Worm (Caenorhabditis elegans) whole organism, early embryonic: ENCODE data around the gene T04C12.11.
A peak's percentile ranks its signal among the peaks of the same experiment; 100 is the strongest.

Experiments used
- B0310.2 ChIP-seq: sonication (generic microtip); optimal IDR thresholded peaks from 2 replicates; lab custom pipeline; 2016; ENCODE audit warnings: mild to moderate bottlenecking, missing genetic modification characterization, missing compliant biosample characterization
- F13C5.2 ChIP-seq: sonication (generic microtip); optimal IDR thresholded peaks from 2 replicates; lab custom pipeline; 2017; ENCODE audit warnings: mild to moderate bottlenecking, missing genetic modification characterization, inconsistent platforms, missing compliant biosample characterization
- aly-1 ChIP-seq: sonication (generic microtip); optimal IDR thresholded peaks from 2 replicates; lab custom pipeline; 2016; ENCODE audit warnings: missing genetic modification characterization, missing compliant biosample characterization
- ama-1 ChIP-seq: fragments of 150-350 bp; optimal IDR thresholded peaks from 2 replicates; lab custom pipeline; 2014
- ceh-13 ChIP-seq: fragments of 200-800 bp; sonication (Bioruptor generic); optimal IDR thresholded peaks from 2 replicates; lab custom pipeline; 2018; ENCODE audit warnings: mild to moderate bottlenecking, missing genetic modification characterization, missing compliant biosample characterization
- ceh-36 ChIP-seq: sonication (generic microtip); optimal IDR thresholded peaks from 2 replicates; lab custom pipeline; 2016; ENCODE audit warnings: missing genetic modification characterization, inconsistent platforms, missing compliant biosample characterization
- ets-7 ChIP-seq: sonication (generic microtip); optimal IDR thresholded peaks from 2 replicates; lab custom pipeline; 2016; ENCODE audit warnings: missing genotype, missing genetic modification characterization, missing compliant biosample characterization
- flt-1 ChIP-seq: fragments of 200-800 bp; sonication (Bioruptor generic); IDR thresholded peaks from 2 replicates; pipeline ENCODE4 v1.3.6; 2022; ENCODE audit warnings: missing genetic modification characterization, missing compliant biosample characterization
- hmbx-1 ChIP-seq: sonication (generic microtip); optimal IDR thresholded peaks from 2 replicates; lab custom pipeline; 2016; ENCODE audit warnings: mild to moderate bottlenecking, missing genetic modification characterization, missing compliant biosample characterization
- hmg-4 ChIP-seq: fragments of 200-800 bp; sonication (Bioruptor generic); optimal IDR thresholded peaks from 2 replicates; lab custom pipeline; 2018; ENCODE audit warnings: mild to moderate bottlenecking, missing genetic modification characterization, missing compliant biosample characterization
- hnd-1 ChIP-seq: sonication (generic microtip); optimal IDR thresholded peaks from 2 replicates; lab custom pipeline; 2016; ENCODE audit warnings: missing genetic modification characterization, missing compliant biosample characterization
- pes-1 ChIP-seq: fragments of 200-800 bp; sonication (Bioruptor generic); IDR thresholded peaks from 2 replicates; pipeline ENCODE4 v1.3.6; 2022; ENCODE audit warnings: missing genetic modification reagents, missing genetic modification characterization, missing compliant biosample characterization
- scrt-1 ChIP-seq: fragments of 200-800 bp; sonication (Bioruptor generic); IDR thresholded peaks from 2 replicates; pipeline ENCODE4 v1.3.6; 2022; ENCODE audit warnings: missing genetic modification characterization, missing compliant biosample characterization
- sea-1 ChIP-seq: fragments of 200-800 bp; sonication (Bioruptor generic); conservative IDR thresholded peaks from 2 replicates; pipeline ENCODE4 v1.3.6; 2022; ENCODE audit warnings: missing genetic modification characterization, missing compliant biosample characterization
- tbx-11 ChIP-seq: fragments of 200-800 bp; sonication (Bioruptor generic); IDR thresholded peaks from 2 replicates; pipeline ENCODE4 v1.3.6; 2022; ENCODE audit warnings: missing genetic modification characterization, missing compliant biosample characterization
- tbx-37 ChIP-seq: fragments of 200-800 bp; sonication (Bioruptor generic); conservative IDR thresholded peaks from 2 replicates; pipeline ENCODE4 v1.3.6; 2022; ENCODE audit warnings: missing genetic modification reagents, missing genetic modification characterization, missing compliant biosample characterization
- tra-4 ChIP-seq: sonication (generic microtip); optimal IDR thresholded peaks from 2 replicates; lab custom pipeline; 2017; ENCODE audit warnings: missing genetic modification characterization, missing compliant biosample characterization

The T04C12.11 gene

DNA sequence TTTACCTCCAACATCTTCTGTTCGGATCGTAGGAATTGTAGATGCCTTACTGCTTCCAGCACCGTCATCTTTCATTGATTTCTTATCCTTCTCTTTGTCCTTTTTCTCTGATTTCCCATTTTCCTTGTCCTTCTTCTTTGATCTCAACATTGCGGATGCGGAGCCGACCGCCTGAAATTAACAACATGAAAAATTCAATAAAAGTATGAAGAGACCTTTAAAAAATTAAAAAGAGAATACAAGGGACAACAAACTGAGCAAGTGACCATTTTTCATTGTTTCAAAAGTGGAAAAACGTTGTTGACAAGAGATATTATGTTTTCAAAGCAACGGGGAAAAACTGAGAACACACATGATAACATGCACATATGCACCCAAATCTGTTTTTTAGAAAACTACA, 29.4 kb downstream of the T04C12.11 start:
- TF ChIP-seq sea-1 (GFP tag; lab: Robert Waterston, UW) (no peak), flt-1 (GFP tag; lab: Robert Waterston, UW) (no peak), ceh-36 (tag; lab: Kevin White, UChicago) (no peak), ama-1 (lab: Kevin White, UChicago) (no peak), B0310.2 (tag; lab: Kevin White, UChicago) (no peak), hmg-4 (no peak), tbx-37 (GFP tag; lab: Robert Waterston, UW) (no peak), ceh-13 (no peak), scrt-1 (GFP tag; lab: Robert Waterston, UW) (no peak), tbx-11 (GFP tag; lab: Robert Waterston, UW) (no peak), aly-1 (tag; lab: Kevin White, UChicago) (no peak), F13C5.2 (tag; lab: Kevin White, UChicago) (no peak), hnd-1 (tag; lab: Kevin White, UChicago) (no peak), hmbx-1 (tag; lab: Kevin White, UChicago) (no peak), ets-7 (tag; lab: Kevin White, UChicago) (no peak), tra-4 (no peak), pes-1 (GFP tag; lab: Robert Waterston, UW) (no peak)

DNA sequence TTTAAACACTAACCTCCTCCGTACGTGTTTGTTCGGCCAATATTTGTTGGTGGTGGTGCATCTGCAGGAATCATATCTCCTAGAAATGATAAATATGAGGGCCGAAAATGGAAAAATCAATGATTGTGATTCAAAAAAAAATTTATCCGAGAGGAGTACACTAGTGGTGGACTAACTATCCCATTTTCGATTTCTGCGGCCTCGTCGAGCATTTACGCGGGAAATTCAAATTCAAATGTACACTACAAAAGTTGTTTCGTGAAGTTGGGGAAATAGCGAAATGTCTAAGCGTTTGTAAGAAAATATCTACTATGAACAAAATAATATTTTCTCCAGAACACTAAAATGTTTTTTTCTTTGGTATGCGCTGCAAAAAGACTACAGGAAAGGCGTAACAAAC, 30.8 kb downstream of the T04C12.11 start:
- TF ChIP-seq ets-7 (tag; lab: Kevin White, UChicago) (peak; percentile 23), flt-1 (GFP tag; lab: Robert Waterston, UW) (no peak), F13C5.2 (tag; lab: Kevin White, UChicago) (peak; percentile 21), tbx-37 (GFP tag; lab: Robert Waterston, UW) (peak; percentile 83), hnd-1 (tag; lab: Kevin White, UChicago) (peak; percentile 13), hmbx-1 (tag; lab: Kevin White, UChicago) (no peak), B0310.2 (tag; lab: Kevin White, UChicago) (no peak), sea-1 (GFP tag; lab: Robert Waterston, UW) (no peak)

DNA sequence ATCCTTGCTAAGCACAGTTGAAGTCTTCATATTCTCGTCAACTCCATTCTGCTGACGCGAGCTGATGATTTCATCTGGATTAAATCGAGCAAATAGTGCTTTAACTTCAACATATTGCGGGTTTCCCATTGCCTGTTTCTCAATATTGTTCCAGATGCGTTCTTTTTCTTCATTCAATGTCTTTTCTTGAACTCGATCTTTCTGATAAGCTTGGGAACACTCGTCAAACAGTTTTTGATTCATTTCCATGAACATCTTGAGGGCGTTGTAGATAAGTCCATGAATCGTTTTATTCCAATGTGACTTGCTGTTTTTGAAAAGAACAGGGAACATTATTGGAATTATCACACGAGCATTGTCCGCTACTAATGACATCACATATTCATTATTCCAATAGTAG, 32.3 kb downstream of the T04C12.11 start:
- TF ChIP-seq scrt-1 (GFP tag; lab: Robert Waterston, UW) (no peak), aly-1 (tag; lab: Kevin White, UChicago) (no peak), ama-1 (lab: Kevin White, UChicago) (no peak), pes-1 (GFP tag; lab: Robert Waterston, UW) (no peak), hmg-4 (no peak), F13C5.2 (tag; lab: Kevin White, UChicago) (no peak), ceh-13 (no peak), flt-1 (GFP tag; lab: Robert Waterston, UW) (no peak), tbx-37 (GFP tag; lab: Robert Waterston, UW) (no peak), sea-1 (GFP tag; lab: Robert Waterston, UW) (no peak)

DNA sequence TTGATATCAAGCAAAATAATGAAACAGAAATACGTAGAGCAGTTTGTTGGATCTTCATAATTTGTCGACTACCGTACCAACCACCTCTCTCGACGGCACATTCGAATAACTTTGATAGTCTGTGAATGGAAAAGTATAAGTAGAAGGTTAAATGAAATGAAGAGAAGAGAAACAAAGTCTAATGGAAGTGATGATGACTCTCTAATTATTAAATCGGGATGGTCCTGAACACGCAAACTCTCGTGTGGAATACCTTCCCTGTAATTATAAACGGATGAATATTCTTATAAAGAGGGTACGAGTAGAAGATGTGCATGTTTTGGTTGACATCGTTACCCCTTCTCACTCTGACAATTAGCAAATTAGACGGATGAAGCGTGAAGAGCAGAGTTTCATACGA, 37.3 kb downstream of the T04C12.11 start, which contains the start of the genes C13G3.12 and hot-6:
TSS of gene C13G3.12 (minus strand) at position 101 of the 400 bp plus-strand sequence.
TSS of gene hot-6 (minus strand) at position 121 of the 400 bp plus-strand sequence.
- TF ChIP-seq scrt-1 (GFP tag; lab: Robert Waterston, UW) = no peak
- TF ChIP-seq F13C5.2 (tag; lab: Kevin White, UChicago) = no peak
- no peak for TF ChIP-seq sea-1 (GFP tag; lab: Robert Waterston, UW)
- TF ChIP-seq hmbx-1 (tag; lab: Kevin White, UChicago) = no peak
- no peak for TF ChIP-seq B0310.2 (tag; lab: Kevin White, UChicago)
- no peak for TF ChIP-seq hnd-1 (tag; lab: Kevin White, UChicago)
- no peak for TF ChIP-seq tbx-37 (GFP tag; lab: Robert Waterston, UW)
- no peak for TF ChIP-seq ama-1 (lab: Kevin White, UChicago)
- TF ChIP-seq pes-1 (GFP tag; lab: Robert Waterston, UW) = no peak
- no peak for TF ChIP-seq hmg-4
- TF ChIP-seq ceh-13 = no peak
- TF ChIP-seq tbx-11 (GFP tag; lab: Robert Waterston, UW) = no peak
- TF ChIP-seq aly-1 (tag; lab: Kevin White, UChicago) = no peak
- TF ChIP-seq tra-4 = no peak
- no peak for TF ChIP-seq flt-1 (GFP tag; lab: Robert Waterston, UW)
- no peak for TF ChIP-seq ets-7 (tag; lab: Kevin White, UChicago)
- TF ChIP-seq ceh-36 (tag; lab: Kevin White, UChicago) = no peak

DNA sequence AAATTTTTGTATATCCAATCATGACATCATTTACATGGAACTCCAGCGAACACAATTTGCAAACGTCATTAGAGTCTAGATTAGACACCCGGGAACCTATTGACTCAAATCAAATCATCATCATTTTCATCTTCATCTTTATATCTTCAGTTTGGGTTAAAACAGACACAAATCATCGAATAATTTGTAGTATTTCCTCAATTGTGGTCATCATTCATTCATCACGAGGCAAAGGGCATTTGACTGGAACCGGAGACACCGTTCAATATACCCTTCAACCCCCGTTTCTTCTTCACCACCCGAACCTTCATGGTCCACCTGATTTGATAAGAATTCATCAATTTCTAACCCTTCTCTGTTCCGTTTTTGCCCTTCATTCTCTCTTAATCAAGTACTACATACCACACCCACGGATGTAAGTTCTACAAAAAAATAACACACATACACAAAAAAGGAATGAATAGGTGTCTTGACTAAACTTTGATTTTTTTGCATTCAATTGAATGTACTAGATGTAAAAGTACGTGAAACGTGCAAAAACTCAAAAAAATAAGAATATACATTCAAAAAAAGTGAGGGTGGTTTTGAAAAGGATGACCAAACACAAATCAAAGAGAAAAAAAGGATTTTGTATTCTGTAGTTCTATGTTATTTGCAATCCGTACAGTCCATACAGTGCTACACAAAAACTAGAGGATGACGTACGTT, 43.1 kb downstream of the T04C12.11 start:
- TF ChIP-seq tra-4 (no peak), hmbx-1 (tag; lab: Kevin White, UChicago) (no peak), B0310.2 (tag; lab: Kevin White, UChicago) (no peak), hnd-1 (tag; lab: Kevin White, UChicago) (no peak), aly-1 (tag; lab: Kevin White, UChicago) (no peak), ceh-36 (tag; lab: Kevin White, UChicago) (no peak), ceh-13 (no peak), flt-1 (GFP tag; lab: Robert Waterston, UW) (no peak), hmg-4 (no peak), ets-7 (tag; lab: Kevin White, UChicago) (no peak), ama-1 (lab: Kevin White, UChicago) (no peak), tbx-37 (GFP tag; lab: Robert Waterston, UW) (no peak), sea-1 (GFP tag; lab: Robert Waterston, UW) (no peak), tbx-11 (GFP tag; lab: Robert Waterston, UW) (no peak), pes-1 (GFP tag; lab: Robert Waterston, UW) (no peak), F13C5.2 (tag; lab: Kevin White, UChicago) (no peak), scrt-1 (GFP tag; lab: Robert Waterston, UW) (no peak)

DNA sequence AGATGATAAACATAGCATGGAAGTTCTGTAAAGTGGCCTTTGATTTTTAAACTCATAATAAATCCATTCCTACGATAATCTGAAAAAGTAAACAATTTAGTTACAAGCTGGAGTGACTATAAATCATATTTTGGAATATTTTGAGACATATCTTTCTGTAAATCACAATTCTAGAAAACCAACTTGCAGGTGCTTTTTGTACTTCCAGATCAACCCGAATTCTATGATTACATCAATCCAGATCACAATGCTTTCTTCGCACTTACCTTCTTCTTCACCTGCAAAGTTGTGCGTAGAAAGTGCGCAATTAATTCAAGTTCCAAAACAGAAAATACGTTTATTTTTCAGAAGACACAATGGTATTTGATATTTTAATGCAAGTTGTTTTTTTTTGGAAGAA, 45.3 kb downstream of the T04C12.11 start:
- TF ChIP-seq ceh-13 (no peak), aly-1 (tag; lab: Kevin White, UChicago) (no peak), hmbx-1 (tag; lab: Kevin White, UChicago) (no peak), B0310.2 (tag; lab: Kevin White, UChicago) (no peak), tbx-37 (GFP tag; lab: Robert Waterston, UW) (no peak), scrt-1 (GFP tag; lab: Robert Waterston, UW) (no peak), ama-1 (lab: Kevin White, UChicago) (no peak), tbx-11 (GFP tag; lab: Robert Waterston, UW) (no peak), ceh-36 (tag; lab: Kevin White, UChicago) (no peak), pes-1 (GFP tag; lab: Robert Waterston, UW) (no peak), tra-4 (no peak)
